Fruit fly (Drosophila melanogaster): Measurements from ENCODE around the gene CG10184.

DNA sequence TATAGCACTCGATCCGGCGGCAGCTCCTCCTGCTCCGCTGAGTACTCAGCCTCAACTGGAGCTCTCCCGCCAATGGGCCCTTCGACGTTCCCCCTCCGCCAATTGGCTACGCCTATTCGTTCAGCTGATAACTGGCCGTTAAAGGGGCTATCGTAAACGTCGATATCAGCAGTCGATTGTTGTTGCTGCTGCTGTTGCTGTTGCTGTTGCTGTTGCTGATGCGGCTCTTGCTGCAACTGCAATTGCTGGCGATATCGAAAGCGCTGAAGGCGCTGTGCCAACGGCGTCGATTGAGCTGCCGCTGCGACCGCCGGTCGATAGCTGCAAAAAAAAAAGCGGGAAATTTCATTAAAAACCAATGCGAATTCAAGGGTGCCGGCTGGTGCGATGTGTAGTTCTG, 21.8 kb upstream of the CG10184 start:
- TF ChIP-seq amos (GFP tag; IDR thresholded peaks at IDR 0.05; ENCODE audit: partially characterized antibody) = no peak
- no peak for TF ChIP-seq CG17361 (GFP tag; IDR thresholded peaks at IDR 0.05)
- no peak for TF ChIP-seq Ada2b (GFP tag; IDR thresholded peaks at IDR 0.05)
- no peak for TF ChIP-seq CG8388 (GFP tag; optimal IDR thresholded peaks at IDR 0.05)
- TF ChIP-seq ro (GFP tag; IDR thresholded peaks at IDR 0.05) = no peak
- TF ChIP-seq CG9437 (GFP tag; optimal IDR thresholded peaks at IDR 0.05) = no peak
- no peak for TF ChIP-seq tup (GFP tag; optimal IDR thresholded peaks at IDR 0.05)
- TF ChIP-seq Nf-YA (GFP tag; IDR thresholded peaks at IDR 0.05) = no peak
- no peak for TF ChIP-seq CG8089 (GFP tag; optimal IDR thresholded peaks at IDR 0.05)
- no peak for TF ChIP-seq Taf1 (GFP tag; IDR thresholded peaks at IDR 0.05)
